Worm (Caenorhabditis elegans) whole organism, L1 larva: ENCODE measurements around the gene C34C12.6.

ENCODE experiments used
- nhr-76 ChIP-seq: sonication (generic microtip); optimal IDR thresholded peaks from 2 replicates; lab custom pipeline; 2017; ENCODE audit warnings: missing biosample characterization, missing genetic modification characterization
- nhr-77 ChIP-seq: fragments of 150-350 bp; optimal IDR thresholded peaks from 2 replicates; lab custom pipeline; 2014; ENCODE audit warnings: missing biosample characterization, missing genetic modification characterization

DNA sequence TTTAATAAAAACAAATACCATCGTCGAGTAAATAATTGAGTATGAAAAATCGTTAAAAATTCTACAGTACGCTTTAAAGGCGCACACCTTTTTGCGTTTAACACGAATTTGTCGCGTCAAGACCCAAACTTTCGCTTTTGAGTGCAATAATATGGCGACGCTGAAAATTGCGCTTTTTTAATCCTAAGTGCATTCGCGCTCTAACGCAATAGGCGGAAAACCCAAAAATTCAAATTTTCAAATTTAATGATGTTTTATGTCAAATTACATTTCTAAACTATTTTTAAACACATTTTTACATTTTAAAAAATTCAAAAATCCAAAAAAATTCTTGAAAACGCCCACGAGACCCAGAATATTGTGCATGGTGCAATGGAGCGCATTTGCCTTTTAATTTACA lies 29.4 kb downstream of the C34C12.6 start:
- TF ChIP-seq nhr-76 (tag; lab: Kevin White, UChicago) = no peak
- no peak for TF ChIP-seq nhr-77
